Worm (Caenorhabditis elegans) whole organism, L1 larva: ENCODE measurements around the gene F57C2.4.

ENCODE experiments used
- aha-1 ChIP-seq: fragments of 150-350 bp; optimal IDR thresholded peaks from 2 replicates; lab custom pipeline; 2014; ENCODE audit warnings: missing biosample characterization, missing genetic modification characterization
- aly-2 ChIP-seq: fragments of 150-350 bp; optimal IDR thresholded peaks from 2 replicates; lab custom pipeline; 2014; ENCODE audit warnings: missing biosample characterization, missing genetic modification characterization
- blmp-1 ChIP-seq: fragments of 150-350 bp; optimal IDR thresholded peaks from 2 replicates; lab custom pipeline; 2014; ENCODE audit warnings: missing biosample characterization, missing genetic modification characterization
- ets-5 ChIP-seq: fragments of 200-800 bp; sonication (Bioruptor generic); IDR thresholded peaks from 2 replicates; pipeline ENCODE4 v1.3.6; 2022; ENCODE audit warnings: missing genetic modification characterization, missing compliant biosample characterization
- lsy-2 ChIP-seq, 2 experiments: fragments of 150-350 bp; optimal IDR thresholded peaks; 2 replicates each; lab custom pipeline; 2014; ENCODE audit warnings: missing biosample characterization in 2 of 2, missing genetic modification characterization in 2 of 2
- rnt-1 ChIP-seq: sonication (generic microtip); optimal IDR thresholded peaks from 2 replicates; lab custom pipeline; 2016; ENCODE audit warnings: mild to moderate bottlenecking, missing genetic modification characterization, moderate library complexity, missing compliant biosample characterization
- zag-1 ChIP-seq: fragments of 150-350 bp; optimal IDR thresholded peaks from 2 replicates; lab custom pipeline; 2014; ENCODE audit warnings: missing biosample characterization, missing genetic modification characterization
- ztf-11 ChIP-seq, 2 experiments: sonication (generic microtip); optimal IDR thresholded peaks; 2 replicates each; lab custom pipeline; 2016 to 2017; ENCODE audit warnings: missing genetic modification characterization in 2 of 2, missing biosample characterization in 1 of 2, missing compliant biosample characterization in 1 of 2

DNA sequence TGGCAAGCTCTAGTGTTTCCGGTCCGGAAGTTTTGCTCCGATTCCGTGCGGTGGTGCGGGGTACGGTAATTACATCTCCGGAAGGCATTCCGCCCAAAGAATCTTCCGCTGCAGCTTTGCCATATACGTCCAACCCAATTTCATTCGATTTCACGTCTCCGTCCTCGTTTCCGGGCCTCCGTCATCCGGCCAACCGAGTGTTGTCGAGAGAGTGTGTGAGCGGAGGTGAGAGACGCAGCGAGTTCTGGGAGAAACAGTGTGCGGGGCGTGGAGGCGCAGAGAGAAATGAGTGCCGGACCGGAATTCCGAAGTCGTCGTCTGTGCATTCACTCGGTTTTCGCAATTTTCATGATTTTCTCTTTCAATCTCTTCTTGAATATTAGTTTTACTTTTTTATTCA, 44.2 kb downstream of the F57C2.4 start:
- TF ChIP-seq zag-1 (tag; lab: Kevin White, UChicago) (no peak), aha-1 (tag; lab: Kevin White, UChicago) (no peak), aly-2 (tag; lab: Kevin White, UChicago) (no peak), blmp-1 (tag; lab: Kevin White, UChicago) (peak; percentile 40), ets-5 (no peak), rnt-1 (no peak), ztf-11 (tag; optimal IDR thresholded peaks at IDR 0.05; lab: Kevin White, UChicago) (no peak), lsy-2 (tag; optimal IDR thresholded peaks at IDR 0.05; lab: Kevin White, UChicago) (peak; percentile 11 to 33)
